Worm (Caenorhabditis elegans) whole organism, L1 larva: ENCODE results near the gene srbc-66.

Experiments
- ceh-90 ChIP-seq: sonication (generic microtip); optimal IDR thresholded peaks from 2 replicates; lab custom pipeline; 2016; ENCODE audit warnings: missing genetic modification characterization, missing compliant biosample characterization
- hpl-2 ChIP-seq: fragments of 150-350 bp; optimal IDR thresholded peaks from 2 replicates; lab custom pipeline; 2014; ENCODE audit warnings: missing biosample characterization, missing genetic modification reagents, missing genetic modification characterization
- jun-1 ChIP-seq: fragments of 150-350 bp; optimal IDR thresholded peaks from 2 replicates; lab custom pipeline; 2014; ENCODE audit warnings: missing biosample characterization, missing genetic modification reagents, missing genetic modification characterization
- nhr-77 ChIP-seq: fragments of 150-350 bp; optimal IDR thresholded peaks from 2 replicates; lab custom pipeline; 2014; ENCODE audit warnings: missing biosample characterization, missing genetic modification characterization
- xbp-1 ChIP-seq: sonication (generic microtip); optimal IDR thresholded peaks from 2 replicates; lab custom pipeline; 2016; ENCODE audit warnings: missing genetic modification characterization, missing compliant biosample characterization

DNA sequence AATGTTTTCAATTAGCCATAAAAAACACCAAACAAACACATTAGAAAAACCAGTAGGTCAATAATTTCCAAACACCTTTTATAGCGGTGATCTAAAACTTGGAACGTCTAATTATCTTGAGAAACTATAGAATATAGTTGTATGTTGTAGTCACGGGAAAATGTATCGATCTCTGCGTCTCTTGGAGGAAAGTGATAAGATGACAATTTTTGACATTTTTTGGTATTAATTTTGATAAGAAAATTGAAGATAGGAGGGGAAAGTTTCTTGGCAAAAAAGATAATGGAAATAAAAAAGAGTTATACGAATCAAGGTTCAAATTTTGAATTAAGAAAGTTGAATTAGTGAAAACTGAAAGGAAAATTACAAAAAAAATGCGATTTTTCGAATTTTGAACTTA is 24.8 kb upstream of the srbc-66 start:
- TF ChIP-seq ceh-90 (tag; lab: Kevin White, UChicago), result no peak
- no peak for TF ChIP-seq xbp-1 (tag; lab: Kevin White, UChicago)
- TF ChIP-seq hpl-2, result no peak
- TF ChIP-seq nhr-77 (tag; lab: Kevin White, UChicago), result no peak
- TF ChIP-seq jun-1 (tag; lab: Kevin White, UChicago), result no peak
